Worm (Caenorhabditis elegans): ENCODE data around the gene lips-15.

- TF ChIP-seq aly-2 (tag; optimal IDR thresholded peaks at IDR 0.05), result no peak
- no peak for TF ChIP-seq egl-27 (tag; optimal IDR thresholded peaks at IDR 0.05)
- TF ChIP-seq alr-1 (tag; optimal IDR thresholded peaks at IDR 0.05), result no peak
- no peak for TF ChIP-seq ztf-11 (tag; optimal IDR thresholded peaks at IDR 0.05)
- TF ChIP-seq nhr-25 (tag; optimal IDR thresholded peaks at IDR 0.05), result no peak
- TF ChIP-seq fos-1 (tag; optimal IDR thresholded peaks at IDR 0.05), result no peak
- TF ChIP-seq mdl-1 (tag; optimal IDR thresholded peaks at IDR 0.05), result no peak
- no peak for TF ChIP-seq lin-13 (GFP tag; optimal IDR thresholded peaks at IDR 0.05)
- TF ChIP-seq crh-2 (tag; optimal IDR thresholded peaks at IDR 0.05), result no peak
- no peak for TF ChIP-seq zag-1 (tag; optimal IDR thresholded peaks at IDR 0.05)
- TF ChIP-seq R02D3.7 (tag; optimal IDR thresholded peaks at IDR 0.05), result no peak
- no peak for TF ChIP-seq lsy-2 (tag; optimal IDR thresholded peaks at IDR 0.05)
- TF ChIP-seq C34F6.9 (tag; optimal IDR thresholded peaks at IDR 0.05), result no peak
- TF ChIP-seq nhr-12 (tag; optimal IDR thresholded peaks at IDR 0.05), result no peak
Observed at ce11 chrII:12626887-12627286, 22.7 kb downstream of the lips-15 start, which contains the start of gene nspe-7.
